Fruit fly (Drosophila melanogaster) whole organism, adult: Measurements from ENCODE around the gene CG5646.

Experiments used
- CG11617 ChIP-seq: fragments of 200-800 bp; sonication (Bioruptor generic); optimal IDR thresholded peaks from 2 replicates; lab custom pipeline; 2017; ENCODE audit warnings: mild to moderate bottlenecking, missing biosample characterization, missing genetic modification reagents, missing genetic modification characterization
- CG12768 ChIP-seq: fragments of 200-800 bp; sonication (Bioruptor generic); optimal IDR thresholded peaks from 2 replicates; lab custom pipeline; 2017; ENCODE audit warnings: missing biosample characterization, missing genetic modification characterization, mild to moderate bottlenecking, moderate library complexity, missing genetic modification reagents
- CG14711 ChIP-seq: fragments of 200-800 bp; sonication (Bioruptor generic); optimal IDR thresholded peaks from 2 replicates; lab custom pipeline; 2018; ENCODE audit warnings: missing biosample characterization, mild to moderate bottlenecking, missing genetic modification characterization, moderate library complexity
- CG1620 ChIP-seq: fragments of 200-800 bp; sonication (Bioruptor generic); optimal IDR thresholded peaks from 2 replicates; lab custom pipeline; 2016; ENCODE audit warnings: missing biosample characterization, missing genetic modification characterization
- CG33017 ChIP-seq: fragments of 200-800 bp; sonication (Bioruptor generic); optimal IDR thresholded peaks from 2 replicates; lab custom pipeline; 2018; ENCODE audit warnings: missing biosample characterization, mild to moderate bottlenecking, missing genetic modification characterization, moderate library complexity
- CG5204 ChIP-seq: fragments of 200-800 bp; sonication (Bioruptor generic); optimal IDR thresholded peaks from 2 replicates; lab custom pipeline; 2016; ENCODE audit warnings: missing biosample characterization, missing genetic modification characterization
- CG7045 ChIP-seq: fragments of 200-800 bp; sonication (Bioruptor generic); optimal IDR thresholded peaks from 2 replicates; lab custom pipeline; 2017; ENCODE audit warnings: missing biosample characterization, mild to moderate bottlenecking, missing genetic modification characterization
- CG7101 ChIP-seq: fragments of 200-800 bp; sonication (Bioruptor generic); optimal IDR thresholded peaks from 2 replicates; lab custom pipeline; 2018; ENCODE audit warnings: missing biosample characterization, mild to moderate bottlenecking, missing genetic modification characterization, moderate library complexity
- Clk ChIP-seq: fragments of 200-800 bp; sonication (Bioruptor generic); optimal IDR thresholded peaks from 2 replicates; lab custom pipeline; 2017; ENCODE audit warnings: missing biosample characterization, missing genetic modification characterization
- Crg-1 ChIP-seq: fragments of 200-800 bp; sonication (Bioruptor generic); optimal IDR thresholded peaks from 2 replicates; lab custom pipeline; 2016; ENCODE audit warnings: missing biosample characterization, missing genetic modification characterization
- Hr96 ChIP-seq: fragments of 200-800 bp; sonication (Bioruptor generic); optimal IDR thresholded peaks from 2 replicates; lab custom pipeline; 2016; ENCODE audit warnings: missing biosample characterization, missing genetic modification characterization
- Mnt ChIP-seq: fragments of 200-800 bp; sonication (Bioruptor generic); optimal IDR thresholded peaks from 2 replicates; lab custom pipeline; 2016; ENCODE audit warnings: missing biosample characterization, mild to moderate bottlenecking, missing genetic modification characterization
- bab1 ChIP-seq: fragments of 200-800 bp; sonication (Bioruptor generic); optimal IDR thresholded peaks from 3 replicates; lab custom pipeline; 2019; ENCODE audit warnings: missing biosample characterization, mild to moderate bottlenecking, missing genetic modification characterization, moderate library complexity
- cic ChIP-seq: fragments of 200-800 bp; sonication (Bioruptor generic); optimal IDR thresholded peaks from 2 replicates; lab custom pipeline; 2017; ENCODE audit warnings: missing biosample characterization, mild to moderate bottlenecking, missing genetic modification characterization, moderate library complexity
- cnc ChIP-seq, 2 experiments: fragments of >200 bp; optimal IDR thresholded peaks; 2 replicates each; lab custom pipeline; 2017
- kay ChIP-seq: fragments of 200-800 bp; sonication (Bioruptor generic); peaks from one replicate; lab custom pipeline; 2016; ENCODE audit warnings: missing biosample characterization, missing genetic modification characterization, borderline replicate concordance
- ovo ChIP-seq: fragments of 200-800 bp; sonication (Bioruptor generic); optimal IDR thresholded peaks from 2 replicates; lab custom pipeline; 2016; ENCODE audit warnings: missing biosample characterization, missing genetic modification characterization
- pad ChIP-seq: fragments of 200-800 bp; sonication (Bioruptor generic); optimal IDR thresholded peaks from 3 replicates; lab custom pipeline; 2017; ENCODE audit warnings: missing biosample characterization, missing genetic modification characterization, mild to moderate bottlenecking, moderate library complexity, missing genetic modification reagents
- tj ChIP-seq: fragments of 200-800 bp; sonication (Bioruptor generic); optimal IDR thresholded peaks from 3 replicates; lab custom pipeline; 2017; ENCODE audit warnings: missing biosample characterization, mild to moderate bottlenecking, missing genetic modification characterization, moderate library complexity
- toe ChIP-seq: fragments of 200-800 bp; sonication (Bioruptor generic); optimal IDR thresholded peaks from 2 replicates; lab custom pipeline; 2016; ENCODE audit warnings: missing biosample characterization, missing genetic modification characterization

The CG5646 gene

dm6 chr3R:27561114-27561513, at the start of gene CG5646:
Gene CG5646 (minus strand): TSS chr3R:27561319.
- TF ChIP-seq pad (GFP tag; lab: Kevin White, UChicago) (peak; percentile 35), cnc (optimal IDR thresholded peaks at IDR 0.05; lab: Kevin White, UChicago) (no peak), Crg-1 (GFP tag; lab: Kevin White, UChicago) (no peak), cic (GFP tag; lab: Kevin White, UChicago) (peak; percentile 80), CG1620 (GFP tag; lab: Kevin White, UChicago) (peak; percentile 5), ovo (GFP tag; lab: Kevin White, UChicago) (peak; percentile 23), CG5204 (GFP tag; lab: Kevin White, UChicago) (no peak), bab1 (GFP tag; lab: Kevin White, UChicago) (peak; percentile 86), CG33017 (tag; lab: Kevin White, UChicago) (peak; percentile 58), CG12768 (GFP tag; lab: Kevin White, UChicago) (peak; percentile 54), toe (GFP tag; lab: Kevin White, UChicago) (no peak), CG7101 (tag; lab: Kevin White, UChicago) (peak; percentile 32), CG11617 (GFP tag; lab: Kevin White, UChicago) (peak; percentile 55), Clk (peak; percentile 88), Mnt (peak; percentile 48), tj (GFP tag; lab: Kevin White, UChicago) (peak; percentile 27), kay (GFP tag; lab: Kevin White, UChicago) (peak; percentile 97), Hr96 (GFP tag; lab: Kevin White, UChicago) (no peak), CG14711 (tag; lab: Kevin White, UChicago) (no peak), CG7045 (GFP tag; lab: Kevin White, UChicago) (peak; percentile 6)

DNA sequence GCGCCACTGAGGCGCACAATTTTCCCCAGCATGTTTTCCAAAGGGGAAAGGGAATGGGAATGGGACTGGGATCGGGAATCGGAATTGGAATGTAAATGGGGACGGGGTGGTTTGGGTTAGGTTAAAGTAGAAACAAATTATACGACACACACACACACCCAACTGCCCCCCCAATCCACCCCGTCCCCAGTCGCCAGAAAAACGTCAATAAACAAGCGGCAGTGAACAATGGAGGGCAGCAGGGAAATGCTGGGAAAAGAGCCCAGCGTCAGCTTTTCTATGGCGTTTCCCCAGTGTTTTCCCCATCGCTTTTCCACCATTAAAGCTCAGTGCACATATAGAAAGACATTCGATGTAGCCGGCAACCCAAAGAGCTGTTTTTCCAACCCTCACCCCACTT, 49.5 kb upstream of the CG5646 start:
- TF ChIP-seq ovo (GFP tag; lab: Kevin White, UChicago) (no peak), Clk (no peak), CG7045 (GFP tag; lab: Kevin White, UChicago) (no peak), CG12768 (GFP tag; lab: Kevin White, UChicago) (no peak), pad (GFP tag; lab: Kevin White, UChicago) (no peak), CG33017 (tag; lab: Kevin White, UChicago) (no peak), CG7101 (tag; lab: Kevin White, UChicago) (no peak), tj (GFP tag; lab: Kevin White, UChicago) (no peak)

- TF ChIP-seq CG12768 (GFP tag; lab: Kevin White, UChicago) (no peak), Clk (no peak), CG7045 (GFP tag; lab: Kevin White, UChicago) (no peak), ovo (GFP tag; lab: Kevin White, UChicago) (no peak), toe (GFP tag; lab: Kevin White, UChicago) (no peak), Crg-1 (GFP tag; lab: Kevin White, UChicago) (no peak), CG7101 (tag; lab: Kevin White, UChicago) (no peak), kay (GFP tag; lab: Kevin White, UChicago) (no peak), bab1 (GFP tag; lab: Kevin White, UChicago) (no peak), CG33017 (tag; lab: Kevin White, UChicago) (no peak), cic (GFP tag; lab: Kevin White, UChicago) (no peak), tj (GFP tag; lab: Kevin White, UChicago) (no peak), CG14711 (tag; lab: Kevin White, UChicago) (no peak), pad (GFP tag; lab: Kevin White, UChicago) (no peak), CG11617 (GFP tag; lab: Kevin White, UChicago) (no peak), CG5204 (GFP tag; lab: Kevin White, UChicago) (no peak), CG1620 (GFP tag; lab: Kevin White, UChicago) (no peak), cnc (optimal IDR thresholded peaks at IDR 0.05; lab: Kevin White, UChicago) (no peak)
Measured at dm6 chr3R:27609118-27610042, 48.3 kb upstream of the CG5646 start.

- TF ChIP-seq CG5204 (GFP tag; lab: Kevin White, UChicago) (peak; percentile 11), Hr96 (GFP tag; lab: Kevin White, UChicago) (no peak)
Measured at dm6 chr3R:27608536-27608935, 47.4 kb upstream of the CG5646 start.

- TF ChIP-seq CG12768 (GFP tag; lab: Kevin White, UChicago) = no peak
- peak; percentile 72 for TF ChIP-seq Mnt
Measured at dm6 chr3R:27608000-27608399, 46.9 kb upstream of the CG5646 start.

DNA sequence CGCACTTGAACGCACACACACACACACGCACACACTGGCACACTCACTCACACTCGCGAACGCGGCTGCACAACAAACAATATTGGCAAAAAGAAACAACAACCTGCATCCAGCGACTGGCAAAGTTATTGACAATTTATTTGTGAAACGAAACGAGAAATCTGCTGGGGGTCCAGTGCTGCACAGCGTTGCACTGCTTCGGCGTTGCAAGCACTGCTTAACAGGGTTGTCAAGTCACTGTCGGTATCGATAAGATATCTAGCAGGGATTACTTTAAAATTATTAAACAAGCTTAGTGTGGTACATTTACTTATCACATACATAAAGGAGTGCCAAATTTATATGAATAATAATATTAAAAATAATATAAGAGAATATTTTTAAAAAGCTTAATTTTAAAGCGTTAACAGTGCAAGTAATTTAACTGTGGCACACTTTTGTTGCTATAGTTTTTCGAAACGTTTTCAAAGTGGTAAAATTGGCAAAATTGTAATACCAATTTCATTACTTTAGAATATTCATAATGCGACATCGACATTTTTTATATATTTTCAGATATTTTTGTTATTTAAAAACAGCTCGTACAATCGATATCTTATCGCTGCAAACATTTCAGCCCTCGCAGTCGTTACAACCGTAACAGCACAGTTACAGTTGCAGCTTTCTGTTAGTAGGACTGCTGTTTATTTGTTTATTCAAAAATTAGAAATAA, 46.3 kb upstream of the CG5646 start, which contains the start of the genes dsd and Tusp:
TSS of gene dsd (minus strand) at position 179 of the 712 bp plus-strand sequence.
TSS of gene Tusp (plus strand) at position 662 of the 712 bp plus-strand sequence.
- TF ChIP-seq Clk (peak; percentile 47), CG14711 (tag; lab: Kevin White, UChicago) (peak; percentile 92), CG5204 (GFP tag; lab: Kevin White, UChicago) (peak; percentile 70), CG33017 (tag; lab: Kevin White, UChicago) (peak; percentile 66), cic (GFP tag; lab: Kevin White, UChicago) (no peak), CG11617 (GFP tag; lab: Kevin White, UChicago) (peak; percentile 74), tj (GFP tag; lab: Kevin White, UChicago) (peak; percentile 38), toe (GFP tag; lab: Kevin White, UChicago) (peak; percentile 85), Hr96 (GFP tag; lab: Kevin White, UChicago) (peak; percentile 75), kay (GFP tag; lab: Kevin White, UChicago) (peak; percentile 86), Crg-1 (GFP tag; lab: Kevin White, UChicago) (peak; percentile 89), Mnt (peak; percentile 79), CG1620 (GFP tag; lab: Kevin White, UChicago) (peak; percentile 87), CG12768 (GFP tag; lab: Kevin White, UChicago) (peak; percentile 82), bab1 (GFP tag; lab: Kevin White, UChicago) (peak; percentile 63), pad (GFP tag; lab: Kevin White, UChicago) (peak; percentile 79), CG7101 (tag; lab: Kevin White, UChicago) (peak; percentile 81), CG7045 (GFP tag; lab: Kevin White, UChicago) (peak; percentile 81), ovo (GFP tag; lab: Kevin White, UChicago) (peak; percentile 74), cnc (optimal IDR thresholded peaks at IDR 0.05; lab: Kevin White, UChicago) (no peak)
